Worm (Caenorhabditis elegans): Measurements from ENCODE around the gene F33D4.6.

The F33D4.6 gene

DNA sequence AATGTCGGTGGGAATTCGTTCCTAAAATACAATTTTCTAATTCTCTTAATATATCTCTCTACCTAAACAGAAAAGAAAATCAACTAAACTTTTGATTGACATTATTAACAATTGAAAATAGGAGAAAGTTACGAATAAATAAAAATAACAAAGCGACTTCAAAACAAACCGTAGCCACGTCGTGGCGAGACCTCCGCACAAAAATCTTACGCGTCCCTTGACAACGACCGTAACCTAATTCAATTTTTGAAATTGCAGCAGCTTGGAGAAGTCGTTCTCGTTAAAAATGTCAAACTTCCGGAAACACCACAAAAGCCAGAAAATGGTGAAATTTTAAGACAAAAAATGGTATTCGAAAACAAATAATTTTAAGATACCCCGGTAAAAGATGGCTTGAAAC, 46.5 kb upstream of the F33D4.6 start (continued):
- TF ChIP-seq let-526 (GFP tag; IDR thresholded peaks at IDR 0.05): no peak
- no peak for TF ChIP-seq ceh-27 (GFP tag; optimal IDR thresholded peaks at IDR 0.05)
- no peak for TF ChIP-seq ztf-28 (GFP tag; IDR thresholded peaks at IDR 0.05)
- TF ChIP-seq C06A6.2 (GFP tag; conservative IDR thresholded peaks at IDR 0.05): no peak
- TF ChIP-seq snpc-3.4 (tag; optimal IDR thresholded peaks at IDR 0.05): peak; percentile 3
- TF ChIP-seq mxl-1 (tag; optimal IDR thresholded peaks at IDR 0.05): no peak
- no peak for TF ChIP-seq K12H6.12 (tag; optimal IDR thresholded peaks at IDR 0.05)
- no peak for TF ChIP-seq pbrm-1 (GFP tag; IDR thresholded peaks at IDR 0.05)
- no peak for TF ChIP-seq let-607 (tag; optimal IDR thresholded peaks at IDR 0.05)
- no peak for TF ChIP-seq F23B12.7 (tag; optimal IDR thresholded peaks at IDR 0.05; ENCODE audit: insufficient read depth)
- no peak for TF ChIP-seq lsy-27 (tag; optimal IDR thresholded peaks at IDR 0.05; ENCODE audit: borderline replicate concordance, insufficient read depth)
- TF ChIP-seq madf-6 (GFP tag; IDR thresholded peaks at IDR 0.05): peak; percentile 92
- TF ChIP-seq hrde-1 (tag; optimal IDR thresholded peaks at IDR 0.05; ENCODE audit: borderline replicate concordance): no peak
- no peak for TF ChIP-seq attf-5 (GFP tag; optimal IDR thresholded peaks at IDR 0.05)
- no peak for TF ChIP-seq F22D6.2 (tag; optimal IDR thresholded peaks at IDR 0.05)
- no peak for TF ChIP-seq rcor-1 (GFP tag; IDR thresholded peaks at IDR 0.05)
- TF ChIP-seq snpc-4 (GFP tag; optimal IDR thresholded peaks at IDR 0.05): no peak
- TF ChIP-seq snpc-4 (tag; optimal IDR thresholded peaks at IDR 0.05): peak in 2 of 4 experiments; percentile 24 to 25
- TF ChIP-seq Y79H2A.3 (GFP tag; conservative IDR thresholded peaks at IDR 0.05): no peak

DNA sequence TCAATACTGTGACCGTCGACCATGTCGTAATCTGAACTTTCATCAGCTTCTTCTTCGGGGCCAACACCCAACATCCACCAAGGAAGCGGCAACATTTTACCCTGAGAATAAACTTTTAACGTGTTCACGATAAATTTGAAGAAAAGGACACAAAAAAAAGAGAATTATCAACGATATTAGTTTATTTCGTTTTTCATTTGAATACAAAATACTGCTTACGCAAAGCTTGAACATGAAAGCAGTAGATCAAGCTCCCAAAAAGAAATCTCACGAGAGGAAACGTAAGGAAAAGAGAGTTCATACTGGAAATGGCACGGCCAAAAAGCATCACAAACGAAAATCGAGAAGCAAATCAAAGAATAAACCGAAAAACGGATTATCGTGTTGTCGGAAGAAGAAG, 45.9 kb upstream of the F33D4.6 start, which contains the start of the genes C46A5.6 and C46A5.1:
C46A5.6 (minus strand) TSS at position 101 of the 400 bp plus-strand sequence.
C46A5.1 (plus strand) TSS at position 184 of the 400 bp plus-strand sequence.
- TF ChIP-seq lin-35 (GFP tag; optimal IDR thresholded peaks at IDR 0.05) (no peak), attf-3 (GFP tag; conservative IDR thresholded peaks at IDR 0.05) (no peak), let-607 (tag; optimal IDR thresholded peaks at IDR 0.05) (no peak), hlh-26 (GFP tag; conservative IDR thresholded peaks at IDR 0.05) (no peak), lag-1 (GFP tag; IDR thresholded peaks at IDR 0.05) (no peak), B0336.3 (GFP tag; IDR thresholded peaks at IDR 0.05) (no peak), aptf-2 (GFP tag; conservative IDR thresholded peaks at IDR 0.05) (no peak)

DNA sequence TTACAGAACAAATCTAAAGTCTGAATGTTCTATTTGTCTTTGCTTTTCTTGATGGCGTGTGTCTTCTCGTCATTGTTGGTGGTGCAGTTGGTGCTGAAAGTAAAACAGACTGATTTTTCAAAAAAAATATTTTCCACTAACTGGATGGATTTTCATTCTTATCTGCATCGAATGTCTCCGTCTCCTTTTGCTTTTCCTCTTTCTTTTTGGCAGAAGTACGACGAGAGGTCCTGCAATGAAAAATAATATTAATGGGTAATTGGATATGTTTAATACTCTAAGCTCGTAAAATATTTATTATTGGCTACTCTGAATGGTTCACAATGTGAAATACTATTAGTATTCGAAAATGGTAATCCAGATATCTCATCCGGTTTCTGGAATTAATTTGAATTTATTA, 42.3 kb upstream of the F33D4.6 start, which contains the start of gene del-7:
del-7 (plus strand) TSS at position 301 of the 400 bp plus-strand sequence.
- no peak for TF ChIP-seq ceh-40 (GFP tag; IDR thresholded peaks at IDR 0.05)
- no peak for TF ChIP-seq ztf-28 (GFP tag; IDR thresholded peaks at IDR 0.05)
- TF ChIP-seq F52B5.7 (tag; optimal IDR thresholded peaks at IDR 0.05): no peak
- TF ChIP-seq Y53G8AR.9 (GFP tag; conservative IDR thresholded peaks at IDR 0.05): no peak
- no peak for TF ChIP-seq ceh-100 (GFP tag; IDR thresholded peaks at IDR 0.05)
- TF ChIP-seq madf-6 (GFP tag; IDR thresholded peaks at IDR 0.05): no peak
- no peak for TF ChIP-seq ccch-3 (GFP tag; optimal IDR thresholded peaks at IDR 0.05)
- TF ChIP-seq efl-1 (GFP tag; optimal IDR thresholded peaks at IDR 0.05): no peak
- TF ChIP-seq bed-2 (GFP tag; IDR thresholded peaks at IDR 0.05): no peak
- TF ChIP-seq madf-10 (tag; optimal IDR thresholded peaks at IDR 0.05): no peak

DNA sequence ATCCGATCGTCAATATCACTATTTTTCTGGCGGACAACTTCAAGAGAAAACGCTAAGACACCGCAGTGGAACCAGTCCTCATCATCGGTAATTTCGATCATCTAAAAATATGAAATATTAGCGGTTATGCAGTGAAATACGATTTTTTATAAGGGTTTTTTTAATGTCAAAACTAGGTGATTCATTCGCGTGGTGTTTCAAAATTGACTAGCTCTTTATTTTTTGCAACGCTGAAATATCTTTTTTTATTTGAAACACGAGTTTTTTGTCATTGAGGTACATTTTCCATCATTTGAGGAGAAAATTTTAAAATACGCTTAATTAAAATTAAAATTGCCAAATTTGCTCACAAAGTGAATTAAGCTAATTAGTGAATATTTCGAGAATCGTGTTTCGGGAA, 41.7 kb upstream of the F33D4.6 start, which contains the start of gene dsb-3:
dsb-3 (minus strand) TSS at position 101 of the 400 bp plus-strand sequence.
- no peak for TF ChIP-seq gei-17 (GFP tag; optimal IDR thresholded peaks at IDR 0.05)
- TF ChIP-seq ztf-26 (tag; optimal IDR thresholded peaks at IDR 0.05): no peak
- TF ChIP-seq nhr-179 (tag; optimal IDR thresholded peaks at IDR 0.05): no peak
- TF ChIP-seq nfya-2 (GFP tag; IDR thresholded peaks at IDR 0.05): no peak
- no peak for TF ChIP-seq sptf-2 (GFP tag; optimal IDR thresholded peaks at IDR 0.05)
- no peak for TF ChIP-seq hsf-1 (GFP tag; IDR thresholded peaks at IDR 0.05)
- no peak for TF ChIP-seq snpc-3.4 (tag; optimal IDR thresholded peaks at IDR 0.05)
- TF ChIP-seq let-607 (tag; optimal IDR thresholded peaks at IDR 0.05): no peak
- TF ChIP-seq ztf-22 (GFP tag; optimal IDR thresholded peaks at IDR 0.05): no peak
